Worm (Caenorhabditis elegans) whole organism, L4 larva: ENCODE measurements around the gene cyp-13A8.

ENCODE experiments used
- T26A8.4 ChIP-seq: fragments of 200-800 bp; sonication (Bioruptor generic); IDR thresholded peaks from 2 replicates; pipeline ENCODE4 v1.3.6; 2022; ENCODE audit warnings: missing genetic modification characterization, missing compliant biosample characterization
- Y75B8A.6 ChIP-seq: fragments of 200-800 bp; sonication (Bioruptor generic); IDR thresholded peaks from 2 replicates; pipeline ENCODE4 v1.3.6; 2022; ENCODE audit warnings: missing genetic modification reagents, missing genetic modification characterization, missing compliant biosample characterization
- ceh-82 ChIP-seq: sonication (generic microtip); optimal IDR thresholded peaks from 2 replicates; lab custom pipeline; 2017; ENCODE audit warnings: missing biosample characterization, missing genetic modification characterization
- duxl-1 ChIP-seq: sonication (generic microtip); optimal IDR thresholded peaks from 2 replicates; lab custom pipeline; 2016; ENCODE audit warnings: mild to moderate bottlenecking, missing genetic modification characterization, moderate library complexity, missing compliant biosample characterization; ENCODE audit not compliant: poor library complexity
- dve-1 ChIP-seq: sonication (generic microtip); optimal IDR thresholded peaks from 2 replicates; lab custom pipeline; 2017; ENCODE audit warnings: antibody characterized with exemption, mild to moderate bottlenecking, missing genetic modification characterization, missing compliant biosample characterization; ENCODE audit not compliant: insufficient read depth
- egl-27 ChIP-seq: sonication (generic microtip); optimal IDR thresholded peaks from 3 replicates; lab custom pipeline; 2017; ENCODE audit warnings: missing biosample characterization, missing genetic modification reagents, missing genetic modification characterization
- egl-43 ChIP-seq: fragments of 200-800 bp; sonication (Bioruptor generic); IDR thresholded peaks from 2 replicates; pipeline ENCODE4 v1.3.6; 2022; ENCODE audit warnings: missing genetic modification reagents, missing genetic modification characterization, missing compliant biosample characterization
- hmg-1.1 ChIP-seq: fragments of 200-800 bp; sonication (Bioruptor generic); IDR thresholded peaks from 2 replicates; pipeline ENCODE4 v1.3.6; 2022; ENCODE audit warnings: missing genetic modification reagents, missing genetic modification characterization, missing compliant biosample characterization
- nhr-11 ChIP-seq: fragments of 150-350 bp; optimal IDR thresholded peaks from 2 replicates; lab custom pipeline; 2014; ENCODE audit warnings: missing biosample characterization, missing genetic modification characterization
- nhr-237 ChIP-seq: sonication (generic microtip); optimal IDR thresholded peaks from 2 replicates; lab custom pipeline; 2017; ENCODE audit warnings: missing biosample characterization, missing genetic modification characterization
- zag-1 ChIP-seq: fragments of 150-350 bp; optimal IDR thresholded peaks from 2 replicates; lab custom pipeline; 2014; ENCODE audit warnings: missing biosample characterization, missing genetic modification characterization

DNA sequence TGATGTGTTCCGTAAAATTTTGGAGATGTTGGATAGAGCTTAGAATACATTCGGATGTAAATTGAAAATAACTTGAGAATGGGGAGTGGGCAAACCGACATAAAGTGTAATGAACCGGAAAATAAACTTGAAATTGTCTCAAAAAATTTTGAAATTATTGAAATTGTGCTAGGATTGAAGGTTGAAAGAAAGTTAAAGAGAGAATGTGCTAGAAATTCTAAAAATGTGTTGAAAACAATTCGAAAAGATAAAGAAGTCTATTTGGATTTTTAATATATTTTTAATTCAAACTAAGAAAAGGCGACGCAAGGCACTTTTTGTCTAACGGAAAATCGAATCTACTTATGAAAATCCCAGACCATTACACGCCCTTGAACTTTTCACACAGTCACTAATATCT is 26.5 kb upstream of the cyp-13A8 start, which contains the start of gene ZK938.3:
- TF ChIP-seq T26A8.4 (GFP tag; lab: Robert Waterston, UW): no peak
- no peak for TF ChIP-seq nhr-237 (tag; lab: Kevin White, UChicago)
- no peak for TF ChIP-seq hmg-1.1
- TF ChIP-seq egl-43 (GFP tag; lab: Robert Waterston, UW): no peak
- TF ChIP-seq egl-27: no peak
- TF ChIP-seq duxl-1 (tag; lab: Kevin White, UChicago): no peak
- no peak for TF ChIP-seq zag-1 (tag; lab: Kevin White, UChicago)
- no peak for TF ChIP-seq nhr-11 (tag; lab: Kevin White, UChicago)
- TF ChIP-seq dve-1 (tag; lab: Kevin White, UChicago): no peak
- TF ChIP-seq ceh-82: no peak
- TF ChIP-seq Y75B8A.6 (GFP tag; lab: Robert Waterston, UW): no peak
